Worm (Caenorhabditis elegans): ENCODE measurements around the gene F44E5.4.

- TF ChIP-seq nhr-28 (tag; optimal IDR thresholded peaks at IDR 0.05) (no peak), nhr-84 (tag; optimal IDR thresholded peaks at IDR 0.05) (no peak), F16B12.6 (tag; optimal IDR thresholded peaks at IDR 0.05) (no peak), vab-15 (tag; optimal IDR thresholded peaks at IDR 0.05) (no peak)
These were observed 15.1 kb upstream of the F44E5.4 start, which contains the start of gene F44E5.1 for ce11 chrII:11774218-11774617.
